Worm (Caenorhabditis elegans) whole organism, L1 larva: ENCODE measurements around the gene cul-2.

Experiments used
- egl-27 ChIP-seq, 2 experiments: fragments of 150-350 bp in 1 of 2; sonication (generic microtip); optimal IDR thresholded peaks; 3 replicates each; lab custom pipeline; 2017 to 2018; ENCODE audit warnings: missing biosample characterization in 2 of 2, missing genetic modification characterization in 2 of 2, missing genetic modification reagents in 2 of 2
- jun-1 ChIP-seq: fragments of 150-350 bp; optimal IDR thresholded peaks from 2 replicates; lab custom pipeline; 2014; ENCODE audit warnings: missing biosample characterization, missing genetic modification reagents, missing genetic modification characterization
- nhr-77 ChIP-seq: fragments of 150-350 bp; optimal IDR thresholded peaks from 2 replicates; lab custom pipeline; 2014; ENCODE audit warnings: missing biosample characterization, missing genetic modification characterization
- snpc-4 ChIP-seq: fragments of 150-350 bp; optimal IDR thresholded peaks from 2 replicates; lab custom pipeline; 2014; ENCODE audit warnings: missing biosample characterization, missing genetic modification characterization
- tbx-2 ChIP-seq: sonication (generic microtip); optimal IDR thresholded peaks from 2 replicates; lab custom pipeline; 2016; ENCODE audit warnings: missing genetic modification characterization, missing compliant biosample characterization
- zag-1 ChIP-seq: fragments of 150-350 bp; optimal IDR thresholded peaks from 2 replicates; lab custom pipeline; 2014; ENCODE audit warnings: missing biosample characterization, missing genetic modification characterization

DNA sequence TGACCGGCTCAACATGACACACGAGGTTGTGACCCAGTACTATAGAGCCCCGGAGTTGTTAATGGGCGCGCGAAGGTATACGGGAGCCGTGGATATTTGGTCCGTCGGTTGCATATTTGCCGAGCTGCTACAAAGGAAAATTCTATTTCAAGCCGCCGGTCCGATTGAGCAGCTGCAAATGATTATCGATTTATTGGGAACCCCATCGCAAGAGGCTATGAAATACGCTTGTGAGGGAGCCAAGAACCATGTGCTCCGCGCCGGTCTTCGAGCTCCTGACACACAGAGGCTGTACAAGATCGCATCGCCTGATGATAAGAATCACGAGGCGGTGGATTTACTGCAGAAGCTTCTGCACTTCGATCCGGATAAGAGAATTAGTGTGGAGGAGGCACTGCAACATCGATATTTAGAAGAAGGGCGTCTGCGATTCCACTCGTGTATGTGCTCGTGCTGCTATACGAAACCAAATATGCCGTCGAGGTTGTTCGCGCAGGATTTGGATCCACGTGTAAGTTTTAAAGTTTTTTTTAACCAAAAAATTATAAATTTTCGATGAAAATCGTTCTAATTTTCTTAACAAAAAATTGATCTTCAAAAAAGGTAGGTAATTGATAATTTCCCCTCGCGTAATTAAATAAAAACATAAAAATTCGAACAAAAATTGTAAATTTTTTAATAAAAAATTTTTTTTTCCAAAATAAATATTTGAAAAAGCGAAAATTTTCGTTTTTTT lies 35.5 kb downstream of the cul-2 start:
- TF ChIP-seq tbx-2 (tag; lab: Kevin White, UChicago): no peak
- TF ChIP-seq jun-1 (tag; lab: Kevin White, UChicago): no peak
- no peak for TF ChIP-seq egl-27 (tag; optimal IDR thresholded peaks at IDR 0.05; lab: Kevin White, UChicago)
- TF ChIP-seq snpc-4 (tag; lab: Kevin White, UChicago): no peak
- no peak for TF ChIP-seq zag-1 (tag; lab: Kevin White, UChicago)
- no peak for TF ChIP-seq nhr-77 (tag; lab: Kevin White, UChicago)
